Fruit fly (Drosophila melanogaster) whole organism, pupa: ENCODE data around the gene TH1.

Source experiments
- CG14655 ChIP-seq: fragments of 200-800 bp; sonication (Bioruptor generic); optimal IDR thresholded peaks from 3 replicates; lab custom pipeline; 2017; ENCODE audit warnings: mild to moderate bottlenecking, missing biosample characterization, missing genetic modification reagents, missing genetic modification characterization
- CG9948 ChIP-seq: fragments of 200-800 bp; sonication (Bioruptor generic); optimal IDR thresholded peaks from 2 replicates; lab custom pipeline; 2018; ENCODE audit warnings: missing biosample characterization, mild to moderate bottlenecking, missing genetic modification characterization, moderate library complexity

DNA sequence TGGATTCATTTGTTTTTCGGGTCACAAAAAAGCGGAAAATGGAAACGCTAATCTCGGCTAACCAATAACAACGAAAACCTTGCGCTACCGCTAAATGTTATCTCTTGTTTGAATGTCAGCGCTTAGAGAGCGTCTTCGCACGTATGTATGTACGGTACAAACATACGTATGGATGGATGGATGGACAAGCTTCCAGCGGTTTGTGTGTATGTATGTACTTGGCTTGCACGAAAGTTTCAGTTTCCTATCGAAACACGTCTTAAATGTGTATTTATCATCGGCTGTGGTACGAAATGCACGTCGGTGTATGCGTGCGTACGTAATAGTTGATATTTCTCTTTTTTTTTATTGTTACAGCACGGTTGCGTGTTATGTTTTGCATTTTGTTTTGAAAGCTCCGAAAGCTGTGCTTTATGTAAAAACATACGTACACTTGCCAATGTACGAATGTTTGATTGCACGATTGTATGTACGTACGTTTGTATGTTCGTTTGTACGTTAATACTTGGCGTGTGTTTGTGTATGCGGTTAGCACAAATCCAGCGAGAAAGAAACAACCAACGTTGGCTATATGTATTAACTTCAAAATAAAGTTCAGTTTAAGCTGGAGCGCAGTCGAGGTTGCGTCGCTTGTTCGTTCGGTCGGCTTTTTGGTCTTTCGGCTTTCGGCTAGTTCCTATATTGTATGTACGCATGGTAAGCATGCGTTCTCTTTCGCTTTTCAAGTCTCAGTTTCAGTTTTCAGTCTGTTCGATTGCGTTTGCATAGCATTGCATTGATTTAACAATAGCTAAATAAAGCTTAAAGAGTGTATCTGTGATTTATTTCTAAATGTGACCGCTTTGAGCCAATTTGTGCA lies 18.5 kb downstream of the TH1 start, which contains the start of gene Fur2:
- TF ChIP-seq CG14655 (GFP tag; lab: Kevin White, UChicago) (no peak), CG9948 (no peak)
